Fruit fly (Drosophila melanogaster): ENCODE data around the gene Rh6.

Gene Rh6

dm6 chr3R:15434676-15435075 is 48.3 kb upstream of the Rh6 start, which contains the start of gene CG6118 (continued):
- TF ChIP-seq Trl (optimal IDR thresholded peaks at IDR 0.05) (peak in 1 of 2 experiments; percentile 14), Trl (GFP tag; optimal IDR thresholded peaks at IDR 0.05) (no peak), CG5953 (GFP tag; IDR thresholded peaks at IDR 0.05) (no peak), sug (tag; optimal IDR thresholded peaks at IDR 0.05) (no peak)

dm6 chr3R:15436799-15437198 is 46.2 kb upstream of the Rh6 start:
- TF ChIP-seq CG34224 (GFP tag; IDR thresholded peaks at IDR 0.05; ENCODE audit: partially characterized antibody) (no peak), CG17568 (GFP tag; optimal IDR thresholded peaks at IDR 0.05) (no peak), Blimp-1 (GFP tag; optimal IDR thresholded peaks at IDR 0.05) (peak; percentile 86)

dm6 chr3R:15437458-15438414 is 45.2 kb upstream of the Rh6 start:
- peak; percentile 22 for TF ChIP-seq CG15696 (tag; optimal IDR thresholded peaks at IDR 0.05)
- TF ChIP-seq Opbp (GFP tag; IDR thresholded peaks at IDR 0.05; ENCODE audit: partially characterized antibody) = peak; percentile 53; the same call in 1 of the 3 replicates
- 0 out of 2 replicates have a peak, but pooled peaks have one; percentile 31 for TF ChIP-seq ato (GFP tag; IDR thresholded peaks at IDR 0.05; ENCODE audit: partially characterized antibody)
- TF ChIP-seq Adf1 (GFP tag; IDR thresholded peaks at IDR 0.05) = peak; percentile 85
- no peak for TF ChIP-seq sisA (GFP tag; IDR thresholded peaks at IDR 0.05)
- TF ChIP-seq CG33213 (GFP tag; optimal IDR thresholded peaks at IDR 0.05) = peak; percentile 50
- TF ChIP-seq CG12769 (tag; optimal IDR thresholded peaks at IDR 0.05) = peak; percentile 80
- TF ChIP-seq chif (GFP tag; optimal IDR thresholded peaks at IDR 0.05) = peak in 1 of 2 experiments; percentile 25
- no peak for TF ChIP-seq CG2875 (GFP tag; optimal IDR thresholded peaks at IDR 0.05)
- TF ChIP-seq lbe (GFP tag; optimal IDR thresholded peaks at IDR 0.05) = no peak
- peak; percentile 4 for TF ChIP-seq Mad (GFP tag; optimal IDR thresholded peaks at IDR 0.05)
- peak; percentile 10 for TF ChIP-seq HmgZ (tag; optimal IDR thresholded peaks at IDR 0.05)
- no peak for TF ChIP-seq Oli (tag; optimal IDR thresholded peaks at IDR 0.05)
- TF ChIP-seq Dad (GFP tag; optimal IDR thresholded peaks at IDR 0.05) = no peak
- TF ChIP-seq CG17328 (GFP tag; IDR thresholded peaks at IDR 0.05) = no peak
- peak in 1 of 2 experiments; percentile 53 for TF ChIP-seq insv (GFP tag; optimal IDR thresholded peaks at IDR 0.05)
- TF ChIP-seq CG8281 (tag; optimal IDR thresholded peaks at IDR 0.05) = no peak
- TF ChIP-seq ATbp (GFP tag; optimal IDR thresholded peaks at IDR 0.05) = no peak
- TF ChIP-seq Neu2 (GFP tag; optimal IDR thresholded peaks at IDR 0.05; ENCODE audit: borderline replicate concordance) = no peak
- peak; percentile 34; the same call in 1 of the 3 replicates for TF ChIP-seq CG11456 (GFP tag; IDR thresholded peaks at IDR 0.05)
- peak; percentile 63 for TF ChIP-seq pita (GFP tag; optimal IDR thresholded peaks at IDR 0.05)
- peak; percentile 10 for TF ChIP-seq gsb-n (tag; optimal IDR thresholded peaks at IDR 0.05)
- TF ChIP-seq Ets65A (GFP tag) = peak; percentile 82
- TF ChIP-seq hbn (GFP tag; IDR thresholded peaks at IDR 0.05; ENCODE audit: partially characterized antibody) = no peak
- TF ChIP-seq B-H2 (GFP tag; optimal IDR thresholded peaks at IDR 0.05) = no peak
- TF ChIP-seq unc-4 (GFP tag; IDR thresholded peaks at IDR 0.05; ENCODE audit: partially characterized antibody) = no peak
- peak; percentile 23 for TF ChIP-seq Dp (GFP tag; optimal IDR thresholded peaks at IDR 0.05)
- no peak for TF ChIP-seq CG4328 (GFP tag; optimal IDR thresholded peaks at IDR 0.05)
- peak; percentile 28 for TF ChIP-seq trem (tag; optimal IDR thresholded peaks at IDR 0.05)
- no peak for TF ChIP-seq Dip3 (GFP tag; optimal IDR thresholded peaks at IDR 0.05)
- TF ChIP-seq sd (tag; optimal IDR thresholded peaks at IDR 0.05) = no peak
- peak; percentile 68 for TF ChIP-seq Med (GFP tag)
- no peak for TF ChIP-seq Dbx (GFP tag; IDR thresholded peaks at IDR 0.05)
- TF ChIP-seq CG4424 (GFP tag; optimal IDR thresholded peaks at IDR 0.05) = no peak
- peak; percentile 99 for TF ChIP-seq Blimp-1 (GFP tag; optimal IDR thresholded peaks at IDR 0.05)
- TF ChIP-seq Bteb2 (GFP tag; optimal IDR thresholded peaks at IDR 0.05) = peak; percentile 3
- no peak for TF ChIP-seq slou (GFP tag; optimal IDR thresholded peaks at IDR 0.05)
- peak; percentile 70 for TF ChIP-seq cg (GFP tag; optimal IDR thresholded peaks at IDR 0.05)
